Worm (Caenorhabditis elegans) whole organism, L3 larva: ENCODE data around the gene str-250.

Source experiments
- R02D3.7 ChIP-seq: fragments of 150-350 bp; optimal IDR thresholded peaks from 2 replicates; lab custom pipeline; 2014; ENCODE audit warnings: missing biosample characterization, missing genetic modification characterization
- ZK546.5 ChIP-seq: sonication (generic microtip); optimal IDR thresholded peaks from 2 replicates; lab custom pipeline; 2017; ENCODE audit warnings: missing biosample characterization, missing genetic modification characterization
- aly-2 ChIP-seq: fragments of 150-350 bp; optimal IDR thresholded peaks from 2 replicates; lab custom pipeline; 2014; ENCODE audit warnings: missing biosample characterization, missing genetic modification characterization
- ama-1 ChIP-seq: fragments of 150-350 bp; optimal IDR thresholded peaks from 2 replicates; lab custom pipeline; 2018
- ceh-28 ChIP-seq: fragments of 150-350 bp; optimal IDR thresholded peaks from 2 replicates; lab custom pipeline; 2014; ENCODE audit warnings: missing biosample characterization, missing genetic modification reagents, missing genetic modification characterization
- ceh-82 ChIP-seq: fragments of 150-350 bp; optimal IDR thresholded peaks from 2 replicates; lab custom pipeline; 2014; ENCODE audit warnings: missing biosample characterization, missing genetic modification characterization
- ceh-9 ChIP-seq: sonication (generic microtip); optimal IDR thresholded peaks from 2 replicates; lab custom pipeline; 2018; ENCODE audit warnings: missing biosample characterization, missing genetic modification characterization
- egl-27 ChIP-seq: sonication (generic microtip); optimal IDR thresholded peaks from 4 replicates; lab custom pipeline; 2017; ENCODE audit warnings: missing biosample characterization, missing genetic modification reagents, missing genetic modification characterization
- egl-5 ChIP-seq: fragments of 150-350 bp; optimal IDR thresholded peaks from 2 replicates; lab custom pipeline; 2017; ENCODE audit warnings: missing biosample characterization, missing genetic modification reagents, missing genetic modification characterization, inconsistent platforms
- elt-1 ChIP-seq: fragments of 150-350 bp; optimal IDR thresholded peaks from 2 replicates; lab custom pipeline; 2014; ENCODE audit warnings: missing biosample characterization, missing genetic modification characterization
- elt-2 ChIP-seq: sonication (generic microtip); optimal IDR thresholded peaks from 2 replicates; lab custom pipeline; 2016; ENCODE audit warnings: missing genetic modification reagents, mild to moderate bottlenecking, missing genetic modification characterization, missing compliant biosample characterization
- elt-3 ChIP-seq, 3 experiments: fragments of 150-350 bp in 1 of 3; sonication (generic microtip) in 2 of 3; optimal IDR thresholded peaks; 2 replicates in 2 of 3; 4 replicates in 1 of 3; lab custom pipeline; 2014 to 2017; ENCODE audit warnings: missing biosample characterization in 3 of 3, missing genetic modification characterization in 3 of 3
- eor-1 ChIP-seq, 2 experiments: fragments of 150-350 bp; optimal IDR thresholded peaks; 2 replicates each; lab custom pipeline; 2014 to 2018; ENCODE audit warnings: missing biosample characterization in 2 of 2, missing genetic modification characterization in 2 of 2
- fkh-2 ChIP-seq: fragments of 150-350 bp; optimal IDR thresholded peaks from 2 replicates; lab custom pipeline; 2014; ENCODE audit warnings: missing biosample characterization, missing genetic modification reagents, missing genetic modification characterization
- hmg-11 ChIP-seq: sonication (generic microtip); optimal IDR thresholded peaks from 2 replicates; lab custom pipeline; 2016; ENCODE audit warnings: missing genetic modification characterization, missing compliant biosample characterization
- jun-1 ChIP-seq: fragments of 150-350 bp; optimal IDR thresholded peaks from 2 replicates; lab custom pipeline; 2014; ENCODE audit warnings: missing biosample characterization, missing genetic modification reagents, missing genetic modification characterization
- lin-39 ChIP-seq: fragments of 150-350 bp; optimal IDR thresholded peaks from 2 replicates; lab custom pipeline; 2018; ENCODE audit warnings: missing biosample characterization, missing genetic modification reagents, missing genetic modification characterization
- lsy-12 ChIP-seq: sonication (generic microtip); optimal IDR thresholded peaks from 2 replicates; lab custom pipeline; 2016; ENCODE audit warnings: mild to moderate bottlenecking, missing genetic modification characterization, missing compliant biosample characterization
- mdl-1 ChIP-seq: fragments of 150-350 bp; optimal IDR thresholded peaks from 2 replicates; lab custom pipeline; 2014; ENCODE audit warnings: missing biosample characterization, missing genetic modification characterization
- mml-1 ChIP-seq: fragments of 150-350 bp; sonication (generic microtip); optimal IDR thresholded peaks from 3 replicates; lab custom pipeline; 2014; ENCODE audit warnings: missing biosample characterization, missing genetic modification characterization
- nfya-1 ChIP-seq: sonication (generic microtip); optimal IDR thresholded peaks from 2 replicates; lab custom pipeline; 2017; ENCODE audit warnings: missing genetic modification characterization, mild to moderate bottlenecking, missing compliant biosample characterization, antibody characterized with exemption, moderate library complexity; ENCODE audit not compliant: insufficient read depth
- nhr-11 ChIP-seq: fragments of 150-350 bp; optimal IDR thresholded peaks from 2 replicates; lab custom pipeline; 2014; ENCODE audit warnings: missing biosample characterization, missing genetic modification characterization
- nhr-12 ChIP-seq: fragments of 150-350 bp; optimal IDR thresholded peaks from 2 replicates; lab custom pipeline; 2014; ENCODE audit warnings: missing biosample characterization, missing genetic modification characterization
- nhr-23 ChIP-seq: fragments of 150-350 bp; optimal IDR thresholded peaks from 2 replicates; lab custom pipeline; 2014; ENCODE audit warnings: missing biosample characterization, missing genetic modification reagents, missing genetic modification characterization
- nhr-237 ChIP-seq: fragments of 150-350 bp; optimal IDR thresholded peaks from 2 replicates; lab custom pipeline; 2014; ENCODE audit warnings: missing biosample characterization, missing genetic modification characterization
- nhr-25 ChIP-seq: sonication (generic microtip); optimal IDR thresholded peaks from 2 replicates; lab custom pipeline; 2017; ENCODE audit warnings: missing biosample characterization, missing genetic modification characterization
- nhr-28 ChIP-seq: fragments of 150-350 bp; optimal IDR thresholded peaks from 2 replicates; lab custom pipeline; 2014; ENCODE audit warnings: missing biosample characterization, missing genetic modification characterization
- nhr-43 ChIP-seq: sonication (generic microtip); optimal IDR thresholded peaks from 2 replicates; lab custom pipeline; 2016; ENCODE audit warnings: mild to moderate bottlenecking, missing genetic modification characterization, missing compliant biosample characterization; ENCODE audit not compliant: poor library complexity, severe bottlenecking
- nhr-67 ChIP-seq: fragments of 150-350 bp; optimal IDR thresholded peaks from 2 replicates; lab custom pipeline; 2014; ENCODE audit warnings: missing biosample characterization, missing genetic modification characterization
- nhr-76 ChIP-seq: fragments of 150-350 bp; sonication (generic microtip); optimal IDR thresholded peaks from 5 replicates; lab custom pipeline; 2014; ENCODE audit warnings: missing biosample characterization, missing genetic modification characterization
- nhr-77 ChIP-seq: fragments of 150-350 bp; optimal IDR thresholded peaks from 2 replicates; lab custom pipeline; 2014; ENCODE audit warnings: missing biosample characterization, missing genetic modification characterization
- pha-4 ChIP-seq: fragments of 150-350 bp; optimal IDR thresholded peaks from 2 replicates; lab custom pipeline; 2014; ENCODE audit warnings: missing biosample characterization, missing genetic modification reagents, missing genetic modification characterization
- pqm-1 ChIP-seq: fragments of 150-350 bp; optimal IDR thresholded peaks from 2 replicates; lab custom pipeline; 2017; ENCODE audit warnings: missing biosample characterization, missing genetic modification characterization, inconsistent platforms
- snpc-4 ChIP-seq: fragments of 150-350 bp; optimal IDR thresholded peaks from 2 replicates; lab custom pipeline; 2014; ENCODE audit warnings: missing biosample characterization, missing genetic modification characterization
- tbx-2 ChIP-seq: sonication (generic microtip); optimal IDR thresholded peaks from 2 replicates; lab custom pipeline; 2016; ENCODE audit warnings: mild to moderate bottlenecking, missing genetic modification characterization, missing compliant biosample characterization
- unc-39 ChIP-seq: sonication (generic microtip); optimal IDR thresholded peaks from 4 replicates; lab custom pipeline; 2017; ENCODE audit warnings: missing biosample characterization, missing genetic modification characterization
- unc-62 ChIP-seq: fragments of 150-350 bp; sonication (generic microtip); optimal IDR thresholded peaks from 4 replicates; lab custom pipeline; 2014; ENCODE audit warnings: missing biosample characterization, missing genetic modification reagents, missing genetic modification characterization
- zag-1 ChIP-seq: fragments of 150-350 bp; optimal IDR thresholded peaks from 2 replicates; lab custom pipeline; 2014; ENCODE audit warnings: missing biosample characterization, missing genetic modification characterization
- ztf-11 ChIP-seq: fragments of 150-350 bp; optimal IDR thresholded peaks from 2 replicates; lab custom pipeline; 2014; ENCODE audit warnings: missing biosample characterization, missing genetic modification characterization
- ztf-4 ChIP-seq: fragments of 150-350 bp; optimal IDR thresholded peaks from 2 replicates; lab custom pipeline; 2014; ENCODE audit warnings: missing biosample characterization, missing genetic modification characterization

Gene str-250

ce11 chrV:13906166-13906565 is 12.3 kb upstream of the str-250 start, which contains the start of gene stdh-1 (continued):
- TF ChIP-seq nhr-67 (no peak), mdl-1 (no peak), elt-2 (peak; percentile 48), unc-62 (GFP tag; lab: Kevin White, UChicago) (no peak), nhr-28 (tag; lab: Kevin White, UChicago) (no peak), pqm-1 (tag; lab: Kevin White, UChicago) (no peak), mml-1 (tag; lab: Kevin White, UChicago) (no peak)

DNA sequence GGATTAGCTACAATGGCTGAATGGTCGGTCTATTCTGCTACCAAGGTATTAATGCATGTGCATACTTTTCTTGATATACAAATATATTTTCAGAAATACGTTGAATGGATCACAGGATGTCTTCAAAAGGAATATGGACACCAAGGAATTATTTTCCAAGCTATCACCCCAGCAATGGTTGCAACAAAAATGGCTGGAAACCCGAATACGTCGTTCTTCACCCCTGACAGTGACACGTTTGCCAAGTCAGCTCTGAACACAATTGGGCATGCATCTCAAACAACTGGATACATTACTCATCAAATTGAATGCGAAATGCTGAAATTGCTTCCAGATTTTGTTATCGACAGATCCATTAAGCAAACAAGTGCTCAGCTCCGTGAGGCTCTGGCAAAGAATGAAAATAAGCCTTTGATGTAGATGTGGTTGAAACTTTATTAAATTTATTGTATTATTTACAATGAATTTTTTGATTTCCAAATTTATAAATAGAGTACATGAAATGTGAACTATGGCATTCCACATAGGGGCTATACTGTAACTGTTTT is 10.8 kb upstream of the str-250 start:
- no peak for TF ChIP-seq ceh-82 (tag; lab: Kevin White, UChicago)
- no peak for TF ChIP-seq nhr-237 (tag; lab: Kevin White, UChicago)
- no peak for TF ChIP-seq nhr-11 (tag; lab: Kevin White, UChicago)
- TF ChIP-seq egl-5 = no peak
- no peak for TF ChIP-seq lin-39 (tag; lab: Kevin White, UChicago)
- no peak for TF ChIP-seq tbx-2
- TF ChIP-seq lsy-12 (tag; lab: Kevin White, UChicago) = peak; percentile 27
- TF ChIP-seq elt-2 = peak; percentile 42
- TF ChIP-seq nhr-43 (tag; lab: Kevin White, UChicago) = peak; percentile 78
- TF ChIP-seq nhr-23 = no peak
- TF ChIP-seq snpc-4 (tag; lab: Kevin White, UChicago) = no peak
- TF ChIP-seq ama-1 (lab: Kevin White, UChicago) = peak; percentile 98
- no peak for TF ChIP-seq eor-1 (tag; optimal IDR thresholded peaks at IDR 0.05; lab: Kevin White, UChicago)
- peak; percentile 0 for TF ChIP-seq nhr-25 (tag; lab: Kevin White, UChicago)
- TF ChIP-seq ceh-28 (tag; lab: Kevin White, UChicago) = no peak
- TF ChIP-seq pha-4 (tag; lab: Kevin White, UChicago) = peak; percentile 3
- TF ChIP-seq egl-27 (tag; lab: Kevin White, UChicago) = no peak
- TF ChIP-seq elt-1 (tag; lab: Kevin White, UChicago) = no peak
- TF ChIP-seq jun-1 (tag; lab: Kevin White, UChicago) = peak; percentile 72
- no peak for TF ChIP-seq ceh-9 (tag; lab: Kevin White, UChicago)

DNA sequence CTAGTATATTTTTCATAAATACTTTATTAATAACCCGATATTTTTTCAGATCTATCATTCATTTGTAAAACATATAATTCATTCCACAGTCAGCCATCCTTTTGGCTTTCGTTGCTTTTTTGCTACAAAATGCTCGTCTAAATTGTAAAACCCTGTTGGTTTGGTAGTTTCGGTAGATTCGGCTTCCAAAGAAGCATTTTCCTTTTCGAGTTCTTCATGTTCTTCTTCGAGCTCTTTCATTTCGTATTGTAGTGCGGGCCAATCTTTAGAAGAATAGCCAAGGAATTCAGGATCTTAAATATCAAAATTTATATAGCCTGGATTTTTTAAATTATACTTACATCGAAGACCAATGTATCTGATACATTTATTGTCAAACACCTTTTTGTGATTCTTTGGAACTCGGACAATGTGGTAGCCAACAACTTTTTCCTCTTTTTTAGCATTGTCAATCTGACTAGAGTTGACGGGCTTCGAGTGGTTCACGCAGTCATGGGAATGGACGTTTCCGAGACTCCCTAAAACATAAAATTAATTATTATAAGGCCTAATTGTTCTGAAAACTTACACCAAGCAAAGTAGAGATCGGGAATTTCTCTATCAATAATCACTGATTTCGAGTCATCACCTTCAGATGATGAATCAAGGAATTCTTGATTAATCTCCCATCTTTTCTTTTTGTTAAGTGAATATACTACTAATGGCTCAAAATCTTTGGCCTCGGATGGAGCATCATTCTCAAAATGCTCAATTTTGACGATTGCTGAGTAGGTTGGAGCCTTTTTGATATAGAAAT is 10.1 kb upstream of the str-250 start:
- TF ChIP-seq R02D3.7 (tag; lab: Kevin White, UChicago) (no peak), nfya-1 (tag; lab: Kevin White, UChicago) (peak; percentile 12), tbx-2 (no peak), ztf-4 (peak; percentile 24), ama-1 (lab: Kevin White, UChicago) (peak; percentile 87), eor-1 (tag; optimal IDR thresholded peaks at IDR 0.05; lab: Kevin White, UChicago) (no peak), unc-39 (tag; lab: Kevin White, UChicago) (no peak), nhr-43 (tag; lab: Kevin White, UChicago) (peak; percentile 65)
- TF ChIP-seq, all 47 proteins: peak for 4

ce11 chrV:13908916-13909176 is 9.6 kb upstream of the str-250 start, which contains the start of gene C06B3.6:
TSS of gene C06B3.6 (minus strand) at chrV:13908967.
- TF ChIP-seq ceh-28 (tag; lab: Kevin White, UChicago) (no peak), nhr-12 (tag; lab: Kevin White, UChicago) (no peak), mdl-1 (no peak), nhr-28 (tag; lab: Kevin White, UChicago) (no peak), egl-5 (no peak), nhr-77 (no peak), aly-2 (no peak), ZK546.5 (tag; lab: Kevin White, UChicago) (no peak), hmg-11 (tag; lab: Kevin White, UChicago) (no peak), zag-1 (tag; lab: Kevin White, UChicago) (no peak), ztf-11 (no peak), elt-3 (tag; optimal IDR thresholded peaks at IDR 0.05; lab: Kevin White, UChicago) (no peak), snpc-4 (tag; lab: Kevin White, UChicago) (no peak), nhr-76 (tag; lab: Kevin White, UChicago) (no peak), lin-39 (tag; lab: Kevin White, UChicago) (no peak), fkh-2 (tag; lab: Kevin White, UChicago) (no peak)
